Worm (Caenorhabditis elegans) whole organism, young adult: Measurements from ENCODE around the gene seld-1.

ENCODE experiments used
- chd-7 ChIP-seq: sonication (generic microtip); optimal IDR thresholded peaks from 2 replicates; lab custom pipeline; 2016; ENCODE audit warnings: mild to moderate bottlenecking, missing genetic modification characterization, moderate library complexity, missing compliant biosample characterization
- dpl-1 ChIP-seq: fragments of 150-350 bp; optimal IDR thresholded peaks from 2 replicates; lab custom pipeline; 2014; ENCODE audit warnings: missing biosample characterization, missing genetic modification reagents, missing genetic modification characterization
- lin-40 ChIP-seq: sonication (generic microtip); optimal IDR thresholded peaks from 2 replicates; lab custom pipeline; 2016; ENCODE audit warnings: missing genetic modification characterization, mild to moderate bottlenecking, missing compliant biosample characterization, missing genotype, missing genetic modification reagents

DNA sequence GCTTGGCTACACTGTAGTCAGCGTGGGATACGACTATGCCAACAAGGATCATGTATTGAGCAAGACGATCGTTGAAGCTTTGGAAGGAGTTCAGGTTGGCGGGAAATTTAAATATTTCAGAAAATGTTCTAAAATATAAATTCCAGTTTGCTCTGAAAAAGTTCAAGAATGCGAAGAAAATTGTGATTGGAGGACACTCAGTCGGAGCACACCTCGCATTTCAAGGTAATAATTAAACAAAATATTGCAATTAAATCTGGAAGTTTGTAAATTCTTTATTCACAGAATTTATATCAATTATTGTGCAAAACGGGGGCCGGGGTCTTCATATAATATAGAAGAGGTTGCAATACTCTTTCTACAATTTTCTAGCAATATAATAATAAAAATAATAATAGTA lies 4.8 kb downstream of the seld-1 start:
- TF ChIP-seq lin-40 (tag; lab: Kevin White, UChicago): no peak
- no peak for TF ChIP-seq dpl-1 (GFP tag; lab: Kevin White, UChicago)
- TF ChIP-seq chd-7 (tag; lab: Kevin White, UChicago): no peak
